Worm (Caenorhabditis elegans) whole organism, L4 larva: ENCODE results near the gene fubl-1.

ENCODE experiments used
- T26A8.4 ChIP-seq: fragments of 200-800 bp; sonication (Bioruptor generic); IDR thresholded peaks from 2 replicates; pipeline ENCODE4 v1.3.6; 2022; ENCODE audit warnings: missing genetic modification characterization, missing compliant biosample characterization
- mdl-1 ChIP-seq, 2 experiments: fragments of 150-350 bp in 1 of 2; sonication (generic microtip) in 1 of 2; optimal IDR thresholded peaks; 2 replicates each; lab custom pipeline; 2014 to 2017; ENCODE audit warnings: missing biosample characterization in 2 of 2, missing genetic modification characterization in 2 of 2
- mep-1 ChIP-seq: fragments of 150-350 bp; sonication (generic microtip); optimal IDR thresholded peaks from 3 replicates; lab custom pipeline; 2014; ENCODE audit warnings: missing biosample characterization, missing genetic modification characterization
- php-3 ChIP-seq: fragments of 200-800 bp; sonication (Bioruptor generic); IDR thresholded peaks from 2 replicates; pipeline ENCODE4 v1.3.6; 2022; ENCODE audit warnings: missing genetic modification reagents, missing genetic modification characterization, missing compliant biosample characterization
- unc-130 ChIP-seq: sonication (generic microtip); optimal IDR thresholded peaks from 2 replicates; lab custom pipeline; 2016; ENCODE audit warnings: missing genetic modification reagents, missing genetic modification characterization, missing compliant biosample characterization
- unc-62 ChIP-seq, 3 experiments: fragments of 150-350 bp in 1 of 3; sonication (generic microtip); optimal IDR thresholded peaks in 2 of 3; peaks in 1 of 3; 1 replicate in 1 of 3; 2 replicates in 2 of 3; lab custom pipeline; 2014 to 2017; ENCODE audit warnings: missing biosample characterization in 3 of 3, missing genetic modification characterization in 3 of 3, missing genetic modification reagents in 3 of 3, missing genotype in 1 of 3
- zag-1 ChIP-seq: fragments of 150-350 bp; optimal IDR thresholded peaks from 2 replicates; lab custom pipeline; 2014; ENCODE audit warnings: missing biosample characterization, missing genetic modification characterization
- ztf-11 ChIP-seq: fragments of 150-350 bp; optimal IDR thresholded peaks from 2 replicates; lab custom pipeline; 2014; ENCODE audit warnings: missing biosample characterization, missing genetic modification characterization

- TF ChIP-seq php-3 (GFP tag; lab: Robert Waterston, UW) = no peak
- TF ChIP-seq mdl-1 (tag; optimal IDR thresholded peaks at IDR 0.05; lab: Kevin White, UChicago) = no peak
- no peak for TF ChIP-seq mep-1 (tag; lab: Kevin White, UChicago)
- TF ChIP-seq zag-1 (tag; lab: Kevin White, UChicago) = no peak
- no peak for TF ChIP-seq unc-130 (GFP tag; lab: Kevin White, UChicago)
- no peak for TF ChIP-seq ztf-11 (tag; lab: Kevin White, UChicago)
- no peak for TF ChIP-seq T26A8.4 (GFP tag; lab: Robert Waterston, UW)
- TF ChIP-seq unc-62 (GFP tag; optimal IDR thresholded peaks at IDR 0.05 in 1 of 2; lab: Kevin White, UChicago) = no peak
- no peak for TF ChIP-seq unc-62 (tag; optimal IDR thresholded peaks at IDR 0.05; lab: Kevin White, UChicago)
Measured at ce11 chrV:10260460-10260859, 21.8 kb upstream of the fubl-1 start, which contains the start of gene sri-18.
